Worm (Caenorhabditis elegans) whole organism, late embryonic: ENCODE results near the gene ceh-43.

Source experiments
- C38D4.7 ChIP-seq: fragments of 200-800 bp; sonication (Bioruptor generic); optimal IDR thresholded peaks from 2 replicates; lab custom pipeline; 2018; ENCODE audit warnings: mild to moderate bottlenecking, missing genetic modification characterization, moderate library complexity, missing compliant biosample characterization
- ama-1 ChIP-seq: fragments of 150-350 bp; optimal IDR thresholded peaks from 2 replicates; lab custom pipeline; 2014
- ceh-31 ChIP-seq: sonication (generic microtip); optimal IDR thresholded peaks from 2 replicates; lab custom pipeline; 2016; ENCODE audit warnings: missing genetic modification characterization, missing compliant biosample characterization
- elt-2 ChIP-seq: sonication (generic microtip); optimal IDR thresholded peaks from 2 replicates; lab custom pipeline; 2016; ENCODE audit warnings: missing genetic modification reagents, missing genetic modification characterization, missing compliant biosample characterization
- fax-1 ChIP-seq: sonication (generic microtip); optimal IDR thresholded peaks from 2 replicates; lab custom pipeline; 2016; ENCODE audit warnings: missing genotype, missing genetic modification characterization, missing compliant biosample characterization
- lin-11 ChIP-seq: fragments of 200-800 bp; sonication (Bioruptor generic); optimal IDR thresholded peaks from 2 replicates; lab custom pipeline; 2018; ENCODE audit warnings: mild to moderate bottlenecking, missing genetic modification characterization, missing compliant biosample characterization
- mec-3 ChIP-seq: sonication (generic microtip); optimal IDR thresholded peaks from 2 replicates; lab custom pipeline; 2016; ENCODE audit warnings: borderline replicate concordance, missing genetic modification characterization, missing compliant biosample characterization
- unc-42 ChIP-seq: sonication (generic microtip); optimal IDR thresholded peaks from 2 replicates; lab custom pipeline; 2016; ENCODE audit warnings: missing genotype, missing genetic modification characterization, missing compliant biosample characterization

- TF ChIP-seq fax-1 (tag; lab: Kevin White, UChicago) (no peak), C38D4.7 (GFP tag; lab: Kevin White, UChicago) (no peak), unc-42 (tag; lab: Kevin White, UChicago) (no peak), lin-11 (no peak), ceh-31 (tag; lab: Kevin White, UChicago) (no peak), mec-3 (no peak), elt-2 (no peak), ama-1 (lab: Kevin White, UChicago) (no peak)
Measured at ce11 chrIII:4496085-4496484, 46.3 kb upstream of the ceh-43 start.
